Worm (Caenorhabditis elegans): ENCODE measurements around the gene R160.14.

- TF ChIP-seq nhr-28 (tag; optimal IDR thresholded peaks at IDR 0.05) (no peak), elt-1 (tag; optimal IDR thresholded peaks at IDR 0.05; ENCODE audit: borderline replicate concordance, insufficient read depth) (no peak), unc-39 (tag; optimal IDR thresholded peaks at IDR 0.05) (no peak), pha-4 (tag; optimal IDR thresholded peaks at IDR 0.05) (no peak), mep-1 (tag; optimal IDR thresholded peaks at IDR 0.05) (no peak), snpc-4 (tag; optimal IDR thresholded peaks at IDR 0.05) (no peak), elt-3 (tag; optimal IDR thresholded peaks at IDR 0.05) (no peak), zip-8 (tag; optimal IDR thresholded peaks at IDR 0.05) (no peak), sptf-1 (tag; optimal IDR thresholded peaks at IDR 0.05) (no peak), drap-1 (GFP tag; optimal IDR thresholded peaks at IDR 0.05) (no peak), cnd-1 (tag; optimal IDR thresholded peaks at IDR 0.05) (no peak), lin-13 (tag; optimal IDR thresholded peaks at IDR 0.05) (no peak), nhr-12 (tag; optimal IDR thresholded peaks at IDR 0.05) (no peak), nhr-2 (tag; optimal IDR thresholded peaks at IDR 0.05) (no peak)
Measured at ce11 chrX:4368800-4369199, 3.1 kb downstream of the R160.14 start, which contains the start of gene R160.4.

All from whole organism, mixed stage, embryonic.